Fruit fly (Drosophila melanogaster): Measurements from ENCODE around the gene CG4743.

CG4743 gene

DNA sequence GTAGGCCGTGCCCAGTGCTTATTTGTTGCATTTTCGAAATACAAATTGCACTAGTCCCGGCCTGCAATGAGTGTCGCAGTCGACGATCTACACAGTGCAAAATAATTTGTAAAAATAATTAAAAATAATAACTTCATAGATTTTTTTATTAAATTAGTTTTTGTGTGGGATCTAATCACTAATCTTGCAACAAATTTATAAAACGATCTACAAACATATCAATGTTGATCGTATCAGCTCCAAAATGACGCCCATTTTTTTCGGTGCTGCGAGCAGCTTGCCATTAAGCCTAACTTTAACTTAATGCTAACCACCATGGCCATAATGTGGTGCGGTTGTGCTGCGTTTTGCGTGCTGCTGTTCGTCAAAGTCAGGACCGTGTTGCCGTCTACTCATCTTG lies 28.9 kb downstream of the CG4743 start (continued):
- no peak for TF ChIP-seq Lhr (GFP tag; optimal IDR thresholded peaks at IDR 0.05)
- TF ChIP-seq dysf (GFP tag; IDR thresholded peaks at IDR 0.05) = peak; percentile 41; the same call in 2 of the 3 replicates
- TF ChIP-seq az2 (GFP tag; optimal IDR thresholded peaks at IDR 0.05) = peak; percentile 25
- no peak for TF ChIP-seq Side (GFP tag; optimal IDR thresholded peaks at IDR 0.05)
- no peak for TF ChIP-seq ttk (GFP tag; IDR thresholded peaks at IDR 0.05)
- TF ChIP-seq CG11696 (GFP tag; IDR thresholded peaks at IDR 0.05) = no peak
- no peak for TF ChIP-seq CG17361 (GFP tag; IDR thresholded peaks at IDR 0.05)
- peak; percentile 38 for TF ChIP-seq CG17359 (tag; optimal IDR thresholded peaks at IDR 0.05)
- no peak for TF ChIP-seq HmgZ (tag; optimal IDR thresholded peaks at IDR 0.05)
- no peak for TF ChIP-seq kah (GFP tag; optimal IDR thresholded peaks at IDR 0.05)
- no peak for TF ChIP-seq dimm (GFP tag; IDR thresholded peaks at IDR 0.05)
- TF ChIP-seq CG16813 (GFP tag; IDR thresholded peaks at IDR 0.05; ENCODE audit: partially characterized antibody) = no peak
- TF ChIP-seq CG1603 (tag; optimal IDR thresholded peaks at IDR 0.05) = no peak
- TF ChIP-seq CG2712 (tag; optimal IDR thresholded peaks at IDR 0.05) = peak; percentile 34
- no peak for TF ChIP-seq stwl (tag; optimal IDR thresholded peaks at IDR 0.05)
- no peak for TF ChIP-seq CG7928 (GFP tag; optimal IDR thresholded peaks at IDR 0.05)
- TF ChIP-seq lbe (GFP tag; optimal IDR thresholded peaks at IDR 0.05) = peak; percentile 22
- TF ChIP-seq nmo (GFP tag; optimal IDR thresholded peaks at IDR 0.05) = peak; percentile 0
- no peak for TF ChIP-seq Gsc (GFP tag; IDR thresholded peaks at IDR 0.05)
- TF ChIP-seq croc (GFP tag; conservative IDR thresholded peaks at IDR 0.05) = no peak
- 0 out of 2 replicates have a peak, but pooled peaks have one; percentile 12 for TF ChIP-seq wdn (GFP tag; IDR thresholded peaks at IDR 0.05)
- TF ChIP-seq CG10366 (GFP tag; IDR thresholded peaks at IDR 0.05) = peak; percentile 28; the same call in 1 of the 2 replicates
- TF ChIP-seq CG33213 (GFP tag; optimal IDR thresholded peaks at IDR 0.05) = no peak
- no peak for TF ChIP-seq zen (tag; optimal IDR thresholded peaks at IDR 0.05)
- TF ChIP-seq Fer3 (tag; optimal IDR thresholded peaks at IDR 0.05) = peak; percentile 7
- peak; percentile 2 for TF ChIP-seq Xbp1 (GFP tag; optimal IDR thresholded peaks at IDR 0.05)
- TF ChIP-seq sob (GFP tag; IDR thresholded peaks at IDR 0.05) = 0 out of 2 replicates have a peak, but pooled peaks have one; percentile 12
- TF ChIP-seq Xrp1 (GFP tag; IDR thresholded peaks at IDR 0.05) = peak; percentile 53; the same call in 1 of the 2 replicates
- TF ChIP-seq CG11093 (GFP tag; IDR thresholded peaks at IDR 0.05) = no peak
- TF ChIP-seq CG4424 (GFP tag; optimal IDR thresholded peaks at IDR 0.05) = peak; percentile 23
- no peak for TF ChIP-seq CG31441 (GFP tag; IDR thresholded peaks at IDR 0.05)
- TF ChIP-seq stc (GFP tag; IDR thresholded peaks at IDR 0.05) = 0 out of 2 replicates have a peak, but pooled peaks have one; percentile 5
- no peak for TF ChIP-seq Sox100B (GFP tag; optimal IDR thresholded peaks at IDR 0.05)
- TF ChIP-seq vvl (GFP tag; IDR thresholded peaks at IDR 0.05) = 0 out of 2 replicates have a peak, but pooled peaks have one; percentile 10
- peak; percentile 9 for TF ChIP-seq CG2678 (tag; optimal IDR thresholded peaks at IDR 0.05)
- no peak for TF ChIP-seq disco-r (GFP tag; optimal IDR thresholded peaks at IDR 0.05)
- TF ChIP-seq pan (optimal IDR thresholded peaks at IDR 0.05) = no peak
- peak in 1 of 2 experiments; percentile 40 for TF ChIP-seq pan (GFP tag; optimal IDR thresholded peaks at IDR 0.05 in 1 of 2, IDR thresholded peaks at IDR 0.05 in 1 of 2)
- no peak for TF ChIP-seq CG32532 (GFP tag; IDR thresholded peaks at IDR 0.05)
- peak in 1 of 2 experiments; percentile 16 for TF ChIP-seq bsh (GFP tag; optimal IDR thresholded peaks at IDR 0.05)
- no peak for TF ChIP-seq Asciz (GFP tag; optimal IDR thresholded peaks at IDR 0.05)
- TF ChIP-seq unpg (GFP tag; optimal IDR thresholded peaks at IDR 0.05) = peak; percentile 39
- TF ChIP-seq Ptx1 (GFP tag; IDR thresholded peaks at IDR 0.05) = 0 out of 2 replicates have a peak, but pooled peaks have one; percentile 36
- TF ChIP-seq grau (tag; optimal IDR thresholded peaks at IDR 0.05) = peak; percentile 16
- no peak for TF ChIP-seq Dp (GFP tag; optimal IDR thresholded peaks at IDR 0.05)
- peak; percentile 27 for TF ChIP-seq sens (GFP tag)
- TF ChIP-seq corto (GFP tag; optimal IDR thresholded peaks at IDR 0.05) = peak; percentile 22
- peak; percentile 22 for TF ChIP-seq CG18262 (tag; optimal IDR thresholded peaks at IDR 0.05)
- TF ChIP-seq slbo (GFP tag; IDR thresholded peaks at IDR 0.05) = peak; percentile 28; the same call in 1 of the 2 replicates
- TF ChIP-seq Hr51 (GFP tag; optimal IDR thresholded peaks at IDR 0.05) = peak in 1 of 2 experiments; percentile 28
- TF ChIP-seq Hsf (GFP tag; optimal IDR thresholded peaks at IDR 0.05) = no peak

Data from whole organism, embryonic.